Worm (Caenorhabditis elegans): Measurements from ENCODE around the gene cct-4.

cct-4 gene

DNA sequence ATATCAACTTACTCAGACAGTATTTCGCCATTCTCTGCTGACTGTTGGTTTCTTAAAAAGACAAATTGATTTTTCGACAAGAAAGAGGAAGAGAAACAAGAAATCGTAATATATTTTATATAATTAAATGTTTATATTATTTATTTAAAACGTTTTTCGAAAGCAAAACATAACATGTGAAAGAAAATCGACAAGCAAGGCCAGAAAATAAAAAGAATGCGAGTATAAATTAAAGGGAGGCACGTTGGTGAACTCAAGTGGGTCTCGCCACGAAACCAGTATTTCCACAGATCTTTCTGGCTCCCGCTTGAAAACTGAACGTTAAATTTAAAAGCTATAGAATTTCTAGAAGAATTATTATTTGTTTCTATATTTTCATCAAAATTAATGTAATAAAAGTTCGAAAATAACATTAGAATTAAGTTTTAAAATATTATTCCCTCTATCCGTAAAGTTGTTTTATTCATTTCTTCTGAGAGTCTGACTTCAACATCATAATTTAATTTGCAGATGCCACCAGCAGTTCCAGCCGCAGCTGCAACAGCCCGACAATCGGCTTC lies at the start of gene cct-4, which contains the start of gene nst-1:
Gene cct-4, plus strand, starts transcription at position 510 of the 560 bp plus-strand sequence.
Gene nst-1, minus strand, starts transcription at position 51 of the 560 bp plus-strand sequence.
- TF ChIP-seq C16A3.4 (tag; optimal IDR thresholded peaks at IDR 0.05) (peak; percentile 17), mep-1 (tag; optimal IDR thresholded peaks at IDR 0.05) (peak; percentile 70), dpl-1 (GFP tag; optimal IDR thresholded peaks at IDR 0.05) (peak; percentile 1 to 63 (median 40)), irx-1 (tag; optimal IDR thresholded peaks at IDR 0.05) (no peak), ceh-63 (GFP tag; optimal IDR thresholded peaks at IDR 0.05) (no peak), blmp-1 (tag; optimal IDR thresholded peaks at IDR 0.05) (peak; percentile 17), nhr-19 (GFP tag; conservative IDR thresholded peaks at IDR 0.05) (no peak), snu-23 (GFP tag; optimal IDR thresholded peaks at IDR 0.05) (peak; percentile 21), skn-1 (tag; optimal IDR thresholded peaks at IDR 0.05) (peak; percentile 18), lin-13 (GFP tag; optimal IDR thresholded peaks at IDR 0.05) (no peak), F16B12.6 (tag; optimal IDR thresholded peaks at IDR 0.05) (peak; percentile 6), nhr-71 (tag; optimal IDR thresholded peaks at IDR 0.05) (peak; percentile 12), elt-3 (tag; optimal IDR thresholded peaks at IDR 0.05) (peak in 1 of 6 experiments; percentile 45), efl-1 (optimal IDR thresholded peaks at IDR 0.05) (peak; percentile 41 to 58), efl-1 (GFP tag; optimal IDR thresholded peaks at IDR 0.05 in 1 of 2) (peak; percentile 47 to 82), lsy-2 (tag; optimal IDR thresholded peaks at IDR 0.05) (peak; percentile 36 to 67), lin-35 (GFP tag; optimal IDR thresholded peaks at IDR 0.05) (peak; percentile 47 to 49)

DNA sequence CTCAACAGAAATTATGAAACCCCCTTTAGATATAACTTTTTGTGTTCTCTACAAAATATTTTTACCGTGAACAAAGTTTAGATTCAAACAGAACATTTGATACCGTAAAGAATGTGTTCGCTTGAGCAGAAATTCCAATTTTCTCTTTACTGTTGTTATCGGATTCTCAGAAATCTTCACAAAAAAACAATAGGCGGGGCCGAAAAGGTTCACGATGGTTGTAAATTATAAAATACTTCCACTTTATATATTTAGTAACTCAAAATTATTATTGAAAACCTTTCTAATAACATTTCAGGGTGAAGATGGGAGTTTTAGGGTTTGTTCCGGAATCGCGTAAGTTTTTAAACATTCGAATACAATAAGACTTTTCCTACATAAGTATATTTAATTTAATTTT lies 45.3 kb upstream of the cct-4 start, which contains the start of gene nlp-5:
Gene nlp-5, plus strand, starts transcription at position 301 of the 400 bp plus-strand sequence.
- TF ChIP-seq dsc-1 (tag; optimal IDR thresholded peaks at IDR 0.05) (no peak), fkh-10 (GFP tag; optimal IDR thresholded peaks at IDR 0.05) (no peak), nhr-84 (tag; optimal IDR thresholded peaks at IDR 0.05) (no peak), lin-35 (GFP tag; optimal IDR thresholded peaks at IDR 0.05) (no peak), pax-3 (tag; optimal IDR thresholded peaks at IDR 0.05) (no peak), F16B12.6 (tag; optimal IDR thresholded peaks at IDR 0.05) (no peak), C04F5.9 (tag; optimal IDR thresholded peaks at IDR 0.05) (no peak), ceh-88 (GFP tag; IDR thresholded peaks at IDR 0.05) (no peak), ceh-90 (tag; optimal IDR thresholded peaks at IDR 0.05) (no peak), alr-1 (tag; optimal IDR thresholded peaks at IDR 0.05; ENCODE audit: borderline replicate concordance) (no peak), pqm-1 (tag; optimal IDR thresholded peaks at IDR 0.05) (no peak)

- no peak for TF ChIP-seq sptf-1 (tag; optimal IDR thresholded peaks at IDR 0.05)
Observed at ce11 chrII:8246476-8246875, 37.0 kb upstream of the cct-4 start, which contains the start of gene F35C11.3. F35C11.3 (plus strand) TSS chrII:8246776.

ce11 chrII:8248745-8249144 lies 34.7 kb upstream of the cct-4 start, which contains the start of the genes F35C11.2 and F35C11.4:
F35C11.2 (minus strand) TSS chrII:8248834.
F35C11.4 (plus strand) TSS chrII:8249004.
- TF ChIP-seq swsn-7 (tag; optimal IDR thresholded peaks at IDR 0.05) (no peak), nhr-47 (tag; optimal IDR thresholded peaks at IDR 0.05) (no peak), nhr-85 (tag) (no peak), ama-1 (optimal IDR thresholded peaks at IDR 0.05) (no peak), lin-14 (GFP tag; optimal IDR thresholded peaks at IDR 0.05) (peak; percentile 1), efl-1 (optimal IDR thresholded peaks at IDR 0.05) (no peak), efl-1 (GFP tag; optimal IDR thresholded peaks at IDR 0.05 in 1 of 2) (peak in 1 of 2 experiments; percentile 85), mep-1 (tag; optimal IDR thresholded peaks at IDR 0.05) (no peak), vab-15 (tag; optimal IDR thresholded peaks at IDR 0.05) (no peak), aly-2 (tag; optimal IDR thresholded peaks at IDR 0.05) (no peak), elt-2 (tag; optimal IDR thresholded peaks at IDR 0.05) (peak; percentile 60), lin-35 (GFP tag; optimal IDR thresholded peaks at IDR 0.05) (peak in 1 of 2 experiments; percentile 17), nhr-77 (tag; optimal IDR thresholded peaks at IDR 0.05) (no peak), sox-4 (tag; optimal IDR thresholded peaks at IDR 0.05) (no peak)
